Fruit fly (Drosophila melanogaster): ENCODE data around the gene Ance-3.
A peak's percentile ranks its signal among the peaks of the same experiment; 100 is the strongest.

The Ance-3 gene

DNA sequence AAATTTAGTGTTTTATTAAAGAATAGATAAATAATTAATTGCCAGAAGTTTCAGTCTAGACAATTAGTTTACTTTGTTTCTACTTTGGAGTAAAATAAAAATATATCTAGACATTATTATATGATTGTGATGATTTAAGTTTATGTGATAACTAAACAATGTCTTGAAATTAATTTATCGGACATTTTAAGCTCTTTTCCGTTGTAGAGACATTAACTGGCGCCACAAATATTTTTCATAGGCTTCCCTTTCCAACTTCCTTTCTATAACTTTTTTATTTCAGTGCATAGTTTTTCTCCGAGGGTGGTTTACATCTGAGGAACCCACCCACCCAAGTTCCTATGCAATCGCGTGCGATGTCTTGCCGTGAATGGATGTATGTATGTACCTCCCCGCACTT lies 37.8 kb upstream of the Ance-3 start (continued):
- TF ChIP-seq D (optimal IDR thresholded peaks at IDR 0.05) (no peak), D (GFP tag; optimal IDR thresholded peaks at IDR 0.05) (no peak), Opbp (GFP tag; IDR thresholded peaks at IDR 0.05; ENCODE audit: partially characterized antibody) (no peak), C15 (GFP tag; IDR thresholded peaks at IDR 0.05) (no peak), E2f1 (GFP tag; IDR thresholded peaks at IDR 0.05) (no peak), BtbVII (GFP tag; optimal IDR thresholded peaks at IDR 0.05) (no peak), jing (GFP tag; optimal IDR thresholded peaks at IDR 0.05) (no peak), CG4328 (GFP tag; optimal IDR thresholded peaks at IDR 0.05) (no peak), CG33213 (GFP tag; optimal IDR thresholded peaks at IDR 0.05) (no peak), CG7963 (GFP tag; IDR thresholded peaks at IDR 0.05; ENCODE audit: partially characterized antibody) (no peak), CG6254 (GFP tag; optimal IDR thresholded peaks at IDR 0.05) (peak; percentile 36), NfI (GFP tag; optimal IDR thresholded peaks at IDR 0.05) (no peak), CG5180 (GFP tag; optimal IDR thresholded peaks at IDR 0.05) (no peak), bsh (GFP tag; optimal IDR thresholded peaks at IDR 0.05) (peak in 1 of 2 experiments; percentile 66), CG11398 (GFP tag; optimal IDR thresholded peaks at IDR 0.05) (no peak), CG18619 (GFP tag; optimal IDR thresholded peaks at IDR 0.05) (peak; percentile 20), CG14667 (GFP tag; IDR thresholded peaks at IDR 0.05) (no peak), Stat92E (GFP tag; optimal IDR thresholded peaks at IDR 0.05) (no peak), chinmo (GFP tag; IDR thresholded peaks at IDR 0.05; ENCODE audit: partially characterized antibody) (no peak), CG4360 (GFP tag; IDR thresholded peaks at IDR 0.05) (no peak), dpn (GFP tag; optimal IDR thresholded peaks at IDR 0.05) (no peak), cwo (GFP tag; optimal IDR thresholded peaks at IDR 0.05) (no peak), grn (GFP tag; optimal IDR thresholded peaks at IDR 0.05) (no peak), Lpt (GFP tag; optimal IDR thresholded peaks at IDR 0.05) (no peak), amos (GFP tag; IDR thresholded peaks at IDR 0.05; ENCODE audit: partially characterized antibody) (no peak), CG11504 (tag; optimal IDR thresholded peaks at IDR 0.05) (peak; percentile 73), GATAe (GFP tag; conservative IDR thresholded peaks at IDR 0.05) (no peak), CG8281 (tag; optimal IDR thresholded peaks at IDR 0.05) (no peak), CG4730 (GFP tag; IDR thresholded peaks at IDR 0.05) (no peak), CG1832 (GFP tag; optimal IDR thresholded peaks at IDR 0.05) (no peak), kay (GFP tag; optimal IDR thresholded peaks at IDR 0.05) (peak; percentile 13), HmgD (GFP tag; optimal IDR thresholded peaks at IDR 0.05) (no peak), ab (GFP tag; optimal IDR thresholded peaks at IDR 0.05) (no peak), CG1233 (GFP tag; optimal IDR thresholded peaks at IDR 0.05) (no peak), CG7786 (GFP tag; optimal IDR thresholded peaks at IDR 0.05) (no peak), CG2116 (GFP tag; optimal IDR thresholded peaks at IDR 0.05) (no peak), otp (GFP tag; IDR thresholded peaks at IDR 0.05) (no peak), sqz (GFP tag; optimal IDR thresholded peaks at IDR 0.05) (peak; percentile 27), vvl (GFP tag; IDR thresholded peaks at IDR 0.05) (no peak), Rx (GFP tag; IDR thresholded peaks at IDR 0.05) (no peak), CG2202 (tag; optimal IDR thresholded peaks at IDR 0.05) (no peak), hkb (optimal IDR thresholded peaks at IDR 0.05) (no peak), hkb (GFP tag; IDR thresholded peaks at IDR 0.05) (no peak; the same call in 1 of the 2 replicates), Med (GFP tag) (peak; percentile 51), CG14860 (GFP tag; IDR thresholded peaks at IDR 0.05; ENCODE audit: partially characterized antibody) (no peak), ato (GFP tag; IDR thresholded peaks at IDR 0.05; ENCODE audit: partially characterized antibody) (no peak), CG8089 (GFP tag; optimal IDR thresholded peaks at IDR 0.05) (no peak), CG11093 (GFP tag; IDR thresholded peaks at IDR 0.05) (no peak), bigmax (GFP tag; optimal IDR thresholded peaks at IDR 0.05) (no peak), Abd-B (GFP tag; optimal IDR thresholded peaks at IDR 0.05) (peak; percentile 3), CG10267 (tag; optimal IDR thresholded peaks at IDR 0.05) (peak; percentile 20)

Measured in whole organism, embryonic.